Worm (Caenorhabditis elegans) whole organism, midembryonic: Measurements from ENCODE around the gene K09F6.13.
"Not testable (repeated sequence)": the region's sequence is repeated elsewhere in the genome, so short reads cannot be mapped to it uniquely, and the experiment has no call there.

Source experiments
- cog-1 ChIP-seq: sonication (generic microtip); optimal IDR thresholded peaks from 2 replicates; lab custom pipeline; 2016; ENCODE audit warnings: missing genetic modification characterization, missing compliant biosample characterization
- ref-1 ChIP-seq: fragments of 200-800 bp; sonication (Bioruptor generic); conservative IDR thresholded peaks from 2 replicates; pipeline ENCODE4 v1.3.6; 2022; ENCODE audit warnings: missing genetic modification reagents, missing genetic modification characterization, missing compliant biosample characterization
- tab-1 ChIP-seq: fragments of 200-800 bp; sonication (Bioruptor generic); IDR thresholded peaks from 2 replicates; pipeline ENCODE4 v1.3.6; 2022; ENCODE audit warnings: missing genetic modification characterization, missing compliant biosample characterization
- ztf-23 ChIP-seq: fragments of 200-800 bp; sonication (Bioruptor generic); IDR thresholded peaks from 2 replicates; pipeline ENCODE4 v1.3.6; 2022; ENCODE audit warnings: missing genetic modification reagents, missing genetic modification characterization, missing compliant biosample characterization
- ztf-29 ChIP-seq: fragments of 200-800 bp; sonication (Bioruptor generic); IDR thresholded peaks from 2 replicates; pipeline ENCODE4 v1.3.6; 2022; ENCODE audit warnings: missing genetic modification reagents, missing genetic modification characterization, missing compliant biosample characterization

DNA sequence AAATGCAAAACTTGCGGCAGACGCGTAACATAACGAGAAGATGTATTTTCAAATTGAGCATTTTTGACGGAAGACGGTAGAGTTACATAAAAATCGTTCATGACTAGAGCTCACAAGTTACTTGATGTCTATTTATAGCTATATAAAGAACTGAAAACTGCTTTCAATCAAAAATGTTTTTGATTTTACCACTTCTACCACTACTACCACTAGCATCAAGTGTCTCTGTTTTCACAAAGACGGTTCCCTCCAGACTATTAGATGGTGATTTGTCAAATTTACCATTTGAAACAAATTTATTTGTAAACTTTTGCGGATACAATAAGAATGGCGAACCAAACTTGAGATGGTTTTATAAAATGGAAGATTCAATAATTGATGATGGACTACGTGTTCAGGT lies 6.3 kb upstream of the K09F6.13 start, which contains the start of gene K09F6.9:
- not testable (repeated sequence) for TF ChIP-seq cog-1; tab-1 (GFP tag; lab: Robert Waterston, UW); ztf-23; ref-1 (GFP tag; lab: Robert Waterston, UW); ztf-29
